Fruit fly (Drosophila melanogaster) whole organism: ENCODE measurements around the gene Trs20.

ENCODE experiments used
- CG8478 ChIP-seq: fragments of >200 bp; optimal IDR thresholded peaks from 2 replicates; lab custom pipeline; 2018; ENCODE audit warnings: inconsistent platforms
- pan ChIP-seq: fragments of >200 bp; optimal IDR thresholded peaks from 2 replicates; lab custom pipeline; 2017

dm6 chr3L:16150161-16150538 is 18.7 kb upstream of the Trs20 start:
- TF ChIP-seq pan, result no peak
- TF ChIP-seq CG8478 (lab: Kevin White, UChicago), result no peak
